Worm (Caenorhabditis elegans): ENCODE measurements around the gene F49E8.7.

F49E8.7 gene

DNA sequence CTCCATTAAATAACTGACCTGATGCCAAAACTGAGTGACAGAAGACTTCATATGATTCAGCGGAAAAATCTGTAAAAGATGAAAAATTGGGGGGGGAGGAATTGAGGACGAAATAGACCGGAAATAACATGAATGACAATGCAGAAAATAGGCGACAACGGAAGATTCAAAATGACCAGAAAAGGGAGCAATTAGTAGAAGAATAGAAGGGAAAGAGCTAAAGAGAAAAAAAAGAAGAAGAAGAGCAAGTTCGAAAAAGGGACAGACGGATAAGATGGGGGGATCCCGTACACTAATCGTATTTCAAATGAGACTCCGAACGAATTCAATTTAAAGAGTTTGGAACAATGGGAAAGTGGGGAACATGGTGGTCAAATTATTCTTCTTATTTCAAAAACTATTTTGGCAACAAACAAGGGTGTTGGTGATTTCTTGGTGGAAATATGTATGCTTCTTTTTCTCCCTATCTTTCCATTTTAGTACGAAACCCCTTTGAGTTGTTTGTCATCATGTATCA, 13.6 kb downstream of the F49E8.7 start, which contains the start of gene R05G6.10:
Gene R05G6.10 (minus strand): TSS at position 51 of the 517 bp plus-strand sequence.
- no peak for TF ChIP-seq unc-130 (tag; optimal IDR thresholded peaks at IDR 0.05)
- TF ChIP-seq lin-14 (GFP tag; optimal IDR thresholded peaks at IDR 0.05), result peak; percentile 49

ce11 chrIV:7532360-7532759, 23.8 kb downstream of the F49E8.7 start, which contains the start of gene R05G6.1:
TSS of gene R05G6.1 (plus strand) at chrIV:7532660.
- TF ChIP-seq ceh-82 (tag; optimal IDR thresholded peaks at IDR 0.05), result no peak
- TF ChIP-seq pax-3 (tag; optimal IDR thresholded peaks at IDR 0.05), result no peak
- no peak for TF ChIP-seq sup-37 (GFP tag; optimal IDR thresholded peaks at IDR 0.05)
- TF ChIP-seq hlh-4 (tag; optimal IDR thresholded peaks at IDR 0.05), result peak; percentile 44
- no peak for TF ChIP-seq unc-86 (tag; optimal IDR thresholded peaks at IDR 0.05)
- no peak for TF ChIP-seq isw-1 (GFP tag; IDR thresholded peaks at IDR 0.05)
- TF ChIP-seq snu-23 (GFP tag; optimal IDR thresholded peaks at IDR 0.05), result no peak

DNA sequence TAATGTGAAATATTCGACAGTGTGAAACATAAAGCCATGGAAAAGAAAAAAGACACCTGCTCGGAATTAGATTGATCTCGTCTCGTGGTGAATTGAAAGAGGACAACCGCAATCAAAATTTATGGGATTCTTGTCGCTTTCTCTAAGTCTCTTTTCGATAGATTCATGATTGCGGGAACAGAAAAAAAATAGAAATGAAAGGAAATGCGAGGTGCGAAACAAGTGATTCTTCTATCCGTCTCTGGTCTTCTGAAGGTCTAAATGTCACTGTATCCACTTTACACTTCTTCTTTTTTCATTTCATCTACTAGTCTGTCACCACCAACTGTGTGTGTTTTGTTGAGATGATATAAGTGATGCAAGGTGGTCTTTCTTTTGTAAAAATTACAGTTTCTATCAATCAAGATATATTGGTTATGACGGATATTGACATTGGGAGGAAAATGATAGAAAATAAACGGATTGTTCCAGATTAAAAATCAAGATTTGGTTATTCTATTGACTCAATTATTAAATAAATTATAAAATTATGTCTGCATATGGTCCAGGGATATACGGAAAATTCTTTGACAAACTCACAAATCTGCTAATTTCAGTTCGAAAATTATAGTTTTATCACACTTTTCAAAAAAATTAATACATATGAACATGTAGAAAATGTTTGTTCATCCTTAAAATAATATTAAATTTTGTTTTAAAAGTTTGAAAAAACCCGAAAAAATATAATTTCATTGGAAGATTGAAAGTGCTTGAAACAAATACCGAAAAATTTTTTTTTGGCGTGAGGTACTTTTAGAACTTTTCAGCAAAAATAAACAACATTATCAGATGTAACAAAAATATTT, 25.7 kb downstream of the F49E8.7 start:
- TF ChIP-seq mdl-1 (tag; optimal IDR thresholded peaks at IDR 0.05), result peak in 1 of 2 experiments; percentile 4
- TF ChIP-seq ces-1 (GFP tag; optimal IDR thresholded peaks at IDR 0.05), result no peak
- TF ChIP-seq snu-23 (GFP tag; optimal IDR thresholded peaks at IDR 0.05), result peak; percentile 56
- TF ChIP-seq Y116A8C.19 (tag; optimal IDR thresholded peaks at IDR 0.05; ENCODE audit: borderline replicate concordance), result no peak
- TF ChIP-seq nhr-85 (tag), result peak; percentile 87
- no peak for TF ChIP-seq hlh-17 (GFP tag; optimal IDR thresholded peaks at IDR 0.05; ENCODE audit: borderline replicate concordance)
- TF ChIP-seq efl-1 (optimal IDR thresholded peaks at IDR 0.05), result no peak
- peak in 1 of 2 experiments; percentile 1 for TF ChIP-seq efl-1 (GFP tag; optimal IDR thresholded peaks at IDR 0.05 in 1 of 2)
- peak; percentile 34 for TF ChIP-seq nhr-71 (tag; optimal IDR thresholded peaks at IDR 0.05)
- peak; percentile 30 for TF ChIP-seq nhr-20 (tag; optimal IDR thresholded peaks at IDR 0.05)
- peak in 1 of 2 experiments; percentile 44 for TF ChIP-seq lsy-2 (tag; optimal IDR thresholded peaks at IDR 0.05)
- TF ChIP-seq skn-1 (tag; optimal IDR thresholded peaks at IDR 0.05), result no peak
- no peak for TF ChIP-seq fkh-10 (GFP tag; optimal IDR thresholded peaks at IDR 0.05)
- TF ChIP-seq blmp-1 (tag; optimal IDR thresholded peaks at IDR 0.05), result peak; percentile 87
- TF ChIP-seq dsc-1 (tag; optimal IDR thresholded peaks at IDR 0.05), result peak; percentile 40
- TF ChIP-seq elt-3 (tag; optimal IDR thresholded peaks at IDR 0.05), result peak in 3 of 6 experiments; percentile 2 to 59 (median 12)
- no peak for TF ChIP-seq C34B4.2 (tag; optimal IDR thresholded peaks at IDR 0.05)
- TF ChIP-seq lin-14 (GFP tag; optimal IDR thresholded peaks at IDR 0.05), result peak; percentile 79
- TF ChIP-seq mep-1 (tag; optimal IDR thresholded peaks at IDR 0.05), result peak; percentile 26
- no peak for TF ChIP-seq unc-130 (tag; optimal IDR thresholded peaks at IDR 0.05)

DNA sequence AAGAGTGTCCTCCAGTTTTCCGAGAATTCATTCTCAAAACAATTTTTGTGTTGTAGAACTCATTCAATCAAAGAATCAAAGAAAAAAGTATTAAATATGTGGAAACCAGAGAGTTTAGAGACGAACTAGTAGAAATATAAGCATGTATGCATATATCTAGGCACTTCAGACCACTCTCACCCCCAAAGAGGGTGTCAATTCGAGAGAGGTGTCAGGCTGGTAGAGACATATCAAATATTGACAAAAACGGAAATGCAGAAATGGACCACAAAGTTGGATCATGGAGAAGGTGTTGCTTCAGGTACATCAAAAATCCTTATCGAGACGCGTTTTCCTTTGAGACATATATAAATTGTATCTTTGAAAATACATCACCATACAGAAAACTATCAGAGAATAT, 32.4 kb downstream of the F49E8.7 start:
- TF ChIP-seq lin-14 (GFP tag; optimal IDR thresholded peaks at IDR 0.05) (peak; percentile 43), mep-1 (tag; optimal IDR thresholded peaks at IDR 0.05) (no peak)

- no peak for TF ChIP-seq isw-1 (GFP tag; IDR thresholded peaks at IDR 0.05)
- TF ChIP-seq nhr-85 (tag), result peak; percentile 29
- no peak for TF ChIP-seq tlp-1 (tag; optimal IDR thresholded peaks at IDR 0.05)
- TF ChIP-seq blmp-1 (tag; optimal IDR thresholded peaks at IDR 0.05), result no peak
- no peak for TF ChIP-seq elt-2 (tag; optimal IDR thresholded peaks at IDR 0.05)
- TF ChIP-seq lin-14 (GFP tag; optimal IDR thresholded peaks at IDR 0.05), result peak; percentile 28
Observed at ce11 chrIV:7521591-7521990, 34.6 kb downstream of the F49E8.7 start.

ce11 chrIV:7520841-7521240, 35.3 kb downstream of the F49E8.7 start:
- TF ChIP-seq ces-1 (GFP tag; optimal IDR thresholded peaks at IDR 0.05), result no peak
- TF ChIP-seq elt-2 (tag; optimal IDR thresholded peaks at IDR 0.05), result peak; percentile 72
- peak in 1 of 2 experiments; percentile 16 for TF ChIP-seq lin-35 (GFP tag; optimal IDR thresholded peaks at IDR 0.05)

Data from whole organism, L1 larva.